Worm (Caenorhabditis elegans) whole organism, L4/young adult: ENCODE data around the gene srab-13.

Experiments used
- W03F9.2 ChIP-seq: fragments of 150-350 bp; optimal IDR thresholded peaks from 2 replicates; lab custom pipeline; 2014; ENCODE audit warnings: missing biosample characterization, missing genetic modification characterization
- dao-5 ChIP-seq: sonication (generic microtip); optimal IDR thresholded peaks from 2 replicates; lab custom pipeline; 2016; ENCODE audit warnings: missing genotype, missing genetic modification characterization, moderate library complexity, missing compliant biosample characterization
- him-1 ChIP-seq: sonication (generic microtip); optimal IDR thresholded peaks from 2 replicates; lab custom pipeline; 2016; ENCODE audit warnings: missing genotype, missing genetic modification reagents, missing genetic modification characterization, missing compliant biosample characterization

The srab-13 gene

DNA sequence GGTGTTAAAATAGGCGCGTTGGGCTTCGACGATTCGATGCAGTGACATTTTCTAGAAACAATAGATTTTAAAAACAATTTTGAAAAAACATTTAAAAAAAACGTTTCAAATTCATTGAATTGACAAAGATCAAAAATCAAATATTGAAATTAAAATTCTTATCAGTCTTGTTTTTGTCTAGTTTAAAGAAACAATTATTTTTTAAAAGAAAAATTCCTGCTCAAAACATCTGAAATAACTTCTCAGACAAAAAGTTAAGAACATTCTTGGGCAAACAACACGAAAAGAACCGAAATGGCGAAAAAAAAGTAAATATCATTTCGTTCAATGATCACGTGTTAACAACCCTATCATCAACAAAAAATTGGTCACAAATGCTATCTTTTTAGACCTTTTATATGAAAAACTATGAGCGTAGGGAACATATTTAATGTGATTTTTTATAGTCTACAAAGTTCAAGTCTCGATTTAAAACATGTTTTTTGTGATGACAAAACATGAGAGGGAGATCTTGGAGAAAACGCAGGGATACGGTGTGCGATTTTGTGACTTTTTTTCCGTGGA is 28.1 kb downstream of the srab-13 start, which contains the start of gene alh-5:
alh-5 (minus strand) TSS at position 51 of the 564 bp plus-strand sequence.
- no peak for TF ChIP-seq dao-5
- no peak for TF ChIP-seq W03F9.2
- no peak for TF ChIP-seq him-1 (tag; lab: Kevin White, UChicago)

DNA sequence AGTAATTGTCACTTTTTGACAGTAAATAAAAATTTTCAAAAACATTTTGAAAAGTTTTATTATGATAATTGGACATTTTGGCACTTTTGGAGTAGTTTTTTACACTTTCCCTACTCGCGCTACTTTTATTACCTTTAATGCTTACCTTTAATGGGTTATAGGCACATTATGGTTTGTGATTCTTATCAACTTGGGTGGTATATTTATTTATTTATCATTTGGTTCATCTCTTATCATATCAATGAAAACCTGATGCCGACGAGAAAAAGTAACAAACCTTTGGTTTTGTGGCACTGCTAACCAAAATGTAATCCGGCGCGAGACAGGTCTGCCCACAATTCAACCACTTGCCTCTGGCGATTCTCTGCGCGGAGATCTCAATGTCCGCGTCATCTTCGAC is 29.3 kb downstream of the srab-13 start:
- no peak for TF ChIP-seq him-1 (tag; lab: Kevin White, UChicago)
- TF ChIP-seq W03F9.2: no peak
- TF ChIP-seq dao-5: no peak

- TF ChIP-seq dao-5 (no peak), W03F9.2 (no peak), him-1 (tag; lab: Kevin White, UChicago) (no peak)
Measured at ce11 chrV:1992515-1992968, 35.1 kb downstream of the srab-13 start, which contains the start of gene tnt-4. TSS of gene tnt-4 (minus strand) at chrV:1992918.

- TF ChIP-seq him-1 (tag; lab: Kevin White, UChicago): no peak
- no peak for TF ChIP-seq W03F9.2
- no peak for TF ChIP-seq dao-5
Measured at ce11 chrV:1991381-1991780, 36.3 kb downstream of the srab-13 start.

ce11 chrV:1989220-1989619 is 38.5 kb downstream of the srab-13 start:
- no peak for TF ChIP-seq him-1 (tag; lab: Kevin White, UChicago)
- TF ChIP-seq dao-5: no peak
- no peak for TF ChIP-seq W03F9.2

DNA sequence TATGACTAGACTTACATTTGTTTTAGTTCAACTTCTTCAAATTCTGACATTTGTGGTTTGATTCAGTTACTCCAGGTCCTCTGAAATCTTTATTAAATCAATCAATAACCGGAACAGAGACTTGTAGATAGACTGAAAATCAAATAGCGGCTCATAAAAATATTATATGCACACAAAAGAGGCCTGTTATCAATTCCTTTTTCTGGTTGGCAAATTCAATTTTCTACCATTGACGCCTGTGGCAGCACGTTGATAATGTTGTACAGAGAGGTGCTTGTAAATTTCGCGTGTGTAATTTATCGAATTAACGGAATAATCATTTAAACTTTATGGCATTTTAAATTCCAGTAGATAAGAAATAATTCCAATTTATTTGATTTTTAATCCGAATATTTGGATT is 40.7 kb downstream of the srab-13 start, which contains the start of gene T08B1.1:
T08B1.1 (minus strand) TSS at position 92 of the 400 bp plus-strand sequence.
- no peak for TF ChIP-seq dao-5
- TF ChIP-seq W03F9.2: no peak
- TF ChIP-seq him-1 (tag; lab: Kevin White, UChicago): no peak

DNA sequence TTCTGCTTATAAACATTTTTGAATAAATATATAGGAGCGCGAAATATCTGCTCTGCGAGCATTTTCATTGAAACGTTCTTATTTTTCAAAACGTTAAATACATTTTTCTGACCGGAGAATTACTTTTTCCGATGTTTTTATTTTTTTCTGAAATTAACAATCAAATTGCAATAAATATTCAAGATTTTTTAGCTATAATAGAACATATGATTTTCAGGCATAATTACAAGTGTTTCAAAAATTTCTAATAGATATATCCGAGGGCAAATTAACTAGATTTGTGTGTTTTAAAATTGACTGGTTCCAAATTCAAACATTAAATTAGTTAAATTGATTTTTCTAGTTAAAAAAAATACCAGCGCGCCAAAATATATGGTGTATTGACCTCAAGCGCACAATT is 48.7 kb downstream of the srab-13 start, which contains the start of gene T08B1.4:
T08B1.4 (plus strand) TSS at position 301 of the 400 bp plus-strand sequence.
- TF ChIP-seq him-1 (tag; lab: Kevin White, UChicago): no peak
- TF ChIP-seq W03F9.2: no peak
- no peak for TF ChIP-seq dao-5

DNA sequence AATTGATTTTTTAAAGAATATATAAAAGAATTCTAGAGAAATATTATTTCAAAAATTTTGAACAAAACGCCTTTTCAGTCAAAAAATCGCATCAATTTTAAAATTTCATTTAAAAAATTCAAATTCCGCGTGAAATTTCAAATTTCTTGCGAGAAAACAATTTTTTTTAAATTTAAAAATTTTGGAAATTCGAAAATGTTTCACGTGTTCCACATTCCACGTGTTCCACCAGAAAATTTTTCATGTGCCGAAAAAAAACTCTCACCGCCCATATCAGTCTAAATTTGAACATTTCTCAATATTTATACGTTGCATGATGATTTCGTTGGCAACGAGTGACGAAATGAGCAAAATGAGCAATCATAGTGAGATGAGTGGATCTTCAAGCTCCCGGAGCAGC is 52.6 kb downstream of the srab-13 start, which contains the start of gene fbxa-201:
fbxa-201 (plus strand) TSS at position 301 of the 400 bp plus-strand sequence.
- no peak for TF ChIP-seq W03F9.2
